Worm (Caenorhabditis elegans): ENCODE measurements around the gene sup-18.

DNA sequence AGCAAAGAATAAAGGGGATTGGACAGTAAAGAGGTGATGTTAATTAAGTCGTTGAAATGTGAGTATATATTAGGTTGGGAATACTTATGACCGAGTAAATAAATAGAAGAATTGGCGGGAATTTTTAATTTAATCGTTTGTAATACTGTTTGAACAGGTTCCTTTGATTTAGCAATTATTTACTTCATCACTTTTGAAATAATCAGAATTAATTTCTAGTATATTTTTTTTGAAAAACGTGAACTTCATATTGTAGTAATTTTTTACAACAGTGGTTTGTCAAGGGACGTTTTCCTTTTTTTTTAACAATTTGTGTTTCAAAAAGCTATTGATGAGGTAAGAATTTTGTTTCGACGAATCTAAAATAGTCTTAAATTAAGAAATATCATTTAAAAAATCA is 43.5 kb upstream of the sup-18 start, which contains the start of gene C29E4.17:
- no peak for TF ChIP-seq unc-39 (tag; optimal IDR thresholded peaks at IDR 0.05)
- no peak for TF ChIP-seq unc-62 (GFP tag; optimal IDR thresholded peaks at IDR 0.05)
- no peak for TF ChIP-seq nhr-11 (tag; optimal IDR thresholded peaks at IDR 0.05)
